Worm (Caenorhabditis elegans) whole organism, young adult: ENCODE results near the gene C48B4.13.
A peak's percentile ranks its signal among the peaks of the same experiment; 100 is the strongest.

ENCODE experiments used
- B0035.1 ChIP-seq: sonication (generic microtip); optimal IDR thresholded peaks from 2 replicates; lab custom pipeline; 2016; ENCODE audit warnings: missing genetic modification characterization, mild to moderate bottlenecking, missing compliant biosample characterization, missing genotype, missing genetic modification reagents
- C17E4.6 ChIP-seq: fragments of 200-800 bp; sonication (Bioruptor generic); IDR thresholded peaks from 2 replicates; pipeline ENCODE4 v1.3.6; 2022; ENCODE audit warnings: missing genetic modification reagents, missing genetic modification characterization, missing compliant biosample characterization
- F22D6.2 ChIP-seq: sonication (generic microtip); optimal IDR thresholded peaks from 2 replicates; lab custom pipeline; 2016; ENCODE audit warnings: mild to moderate bottlenecking, missing genetic modification characterization, missing compliant biosample characterization
- F23B12.7 ChIP-seq: sonication (generic microtip); optimal IDR thresholded peaks from 2 replicates; lab custom pipeline; 2017; ENCODE audit warnings: missing genetic modification characterization, mild to moderate bottlenecking, missing compliant biosample characterization, antibody characterized with exemption, moderate library complexity; ENCODE audit not compliant: insufficient read depth
- F33H1.4 ChIP-seq: fragments of 200-800 bp; sonication (Bioruptor generic); IDR thresholded peaks from 2 replicates; pipeline ENCODE4 v1.3.6; 2022; ENCODE audit warnings: missing genetic modification reagents, missing genetic modification characterization, missing compliant biosample characterization
- F37B4.10 ChIP-seq: fragments of 200-800 bp; sonication (Bioruptor generic); IDR thresholded peaks from 2 replicates; pipeline ENCODE4 v1.3.6; 2022; ENCODE audit warnings: missing genetic modification characterization, missing compliant biosample characterization
- F49E8.2 ChIP-seq: sonication (generic microtip); optimal IDR thresholded peaks from 3 replicates; lab custom pipeline; 2017; ENCODE audit warnings: missing genetic modification characterization, mild to moderate bottlenecking, missing compliant biosample characterization, antibody characterized with exemption, moderate library complexity; ENCODE audit not compliant: insufficient read depth
- F55B11.4 ChIP-seq: sonication (generic microtip); optimal IDR thresholded peaks from 2 replicates; lab custom pipeline; 2016; ENCODE audit warnings: missing compliant biosample characterization, missing genetic modification characterization, borderline replicate concordance; ENCODE audit not compliant: insufficient read depth
- K11D2.4 ChIP-seq: fragments of 200-800 bp; sonication (Bioruptor generic); IDR thresholded peaks from 2 replicates; pipeline ENCODE4 v1.3.6; 2022; ENCODE audit warnings: missing genetic modification reagents, missing genetic modification characterization, missing compliant biosample characterization
- T26A5.8 ChIP-seq: sonication (generic microtip); optimal IDR thresholded peaks from 2 replicates; lab custom pipeline; 2016; ENCODE audit warnings: missing genetic modification characterization, missing compliant biosample characterization
- Y53F4B.3 ChIP-seq: fragments of 200-800 bp; sonication (Bioruptor generic); IDR thresholded peaks from 2 replicates; pipeline ENCODE4 v1.3.6; 2022; ENCODE audit warnings: missing genetic modification reagents, missing genetic modification characterization, missing compliant biosample characterization
- ZK185.1 ChIP-seq: sonication (generic microtip); optimal IDR thresholded peaks from 2 replicates; lab custom pipeline; 2016; ENCODE audit warnings: mild to moderate bottlenecking, missing genetic modification characterization, missing compliant biosample characterization; ENCODE audit not compliant: poor library complexity, severe bottlenecking
- atf-7 ChIP-seq: sonication (generic microtip); optimal IDR thresholded peaks from 2 replicates; lab custom pipeline; 2017; ENCODE audit warnings: mild to moderate bottlenecking, missing genetic modification characterization, missing compliant biosample characterization
- attf-3 ChIP-seq: fragments of 200-800 bp; sonication (Bioruptor generic); conservative IDR thresholded peaks from 2 replicates; pipeline ENCODE4 v1.3.6; 2022; ENCODE audit warnings: missing genetic modification reagents, missing genetic modification characterization, missing compliant biosample characterization
- attf-5 ChIP-seq: fragments of 200-800 bp; sonication (Bioruptor generic); optimal IDR thresholded peaks from 2 replicates; lab custom pipeline; 2018; ENCODE audit warnings: mild to moderate bottlenecking, missing genetic modification characterization, missing compliant biosample characterization
- ceh-100 ChIP-seq: fragments of 200-800 bp; sonication (Bioruptor generic); IDR thresholded peaks from 2 replicates; pipeline ENCODE4 v1.3.6; 2022; ENCODE audit warnings: missing genetic modification reagents, missing genetic modification characterization, missing compliant biosample characterization
- ceh-91 ChIP-seq: fragments of 200-800 bp; sonication (Bioruptor generic); IDR thresholded peaks from 2 replicates; pipeline ENCODE4 v1.3.6; 2022; ENCODE audit warnings: missing genetic modification reagents, missing genetic modification characterization, missing compliant biosample characterization
- dpl-1 ChIP-seq: fragments of 150-350 bp; optimal IDR thresholded peaks from 2 replicates; lab custom pipeline; 2014; ENCODE audit warnings: missing biosample characterization, missing genetic modification reagents, missing genetic modification characterization
- ekl-4 ChIP-seq: fragments of 200-800 bp; sonication (Bioruptor generic); IDR thresholded peaks from 2 replicates; pipeline ENCODE4 v1.3.6; 2022; ENCODE audit warnings: missing genetic modification reagents, missing genetic modification characterization, missing compliant biosample characterization
- gei-17 ChIP-seq: fragments of 200-800 bp; sonication (Bioruptor generic); optimal IDR thresholded peaks from 2 replicates; lab custom pipeline; 2018; ENCODE audit warnings: mild to moderate bottlenecking, missing genetic modification characterization, missing compliant biosample characterization
- him-1 ChIP-seq: sonication (generic microtip); optimal IDR thresholded peaks from 2 replicates; lab custom pipeline; 2016; ENCODE audit warnings: missing genotype, missing genetic modification reagents, missing genetic modification characterization, missing compliant biosample characterization
- hlh-12 ChIP-seq: sonication (generic microtip); optimal IDR thresholded peaks from 2 replicates; lab custom pipeline; 2016; ENCODE audit warnings: missing genetic modification characterization, missing compliant biosample characterization
- hmg-1.2 ChIP-seq: fragments of 200-800 bp; sonication (Bioruptor generic); IDR thresholded peaks from 2 replicates; pipeline ENCODE4 v1.3.6; 2022; ENCODE audit warnings: missing genetic modification reagents, missing genetic modification characterization, missing compliant biosample characterization
- hmg-20 ChIP-seq: fragments of 200-800 bp; sonication (Bioruptor generic); IDR thresholded peaks from 2 replicates; pipeline ENCODE4 v1.3.6; 2022; ENCODE audit warnings: missing genetic modification reagents, missing genetic modification characterization, missing compliant biosample characterization
- hrde-1 ChIP-seq: sonication (generic microtip); optimal IDR thresholded peaks from 2 replicates; lab custom pipeline; 2016; ENCODE audit warnings: missing genetic modification characterization, mild to moderate bottlenecking, missing compliant biosample characterization, moderate library complexity, missing genotype, missing genetic modification reagents, borderline replicate concordance
- hsf-1 ChIP-seq: fragments of 200-800 bp; sonication (Bioruptor generic); IDR thresholded peaks from 2 replicates; pipeline ENCODE4 v1.3.6; 2022; ENCODE audit warnings: missing genetic modification reagents, missing genetic modification characterization, missing compliant biosample characterization
- let-607 ChIP-seq, 2 experiments: fragments of 200-800 bp in 1 of 2; sonication (Bioruptor generic) in 1 of 2; sonication (generic microtip) in 1 of 2; optimal IDR thresholded peaks; 2 replicates each; lab custom pipeline; 2016 to 2018; ENCODE audit warnings: mild to moderate bottlenecking in 2 of 2, missing compliant biosample characterization in 2 of 2, missing genetic modification characterization in 2 of 2, moderate library complexity in 2 of 2, missing genotype in 1 of 2
- lin-35 ChIP-seq, 3 experiments: fragments of 150-350 bp in 2 of 3; sonication (generic microtip) in 1 of 3; optimal IDR thresholded peaks; 2 replicates each; lab custom pipeline; 2014 to 2018; ENCODE audit warnings: missing biosample characterization in 3 of 3, missing genetic modification characterization in 3 of 3, missing genetic modification reagents in 3 of 3
- lin-40 ChIP-seq: sonication (generic microtip); optimal IDR thresholded peaks from 2 replicates; lab custom pipeline; 2016; ENCODE audit warnings: missing genetic modification characterization, mild to moderate bottlenecking, missing compliant biosample characterization, missing genotype, missing genetic modification reagents
- madf-8 ChIP-seq: fragments of 200-800 bp; sonication (Bioruptor generic); conservative IDR thresholded peaks from 2 replicates; pipeline ENCODE4 v1.3.6; 2022; ENCODE audit warnings: missing genetic modification reagents, missing genetic modification characterization, missing compliant biosample characterization
- mes-4 ChIP-seq: sonication (generic microtip); optimal IDR thresholded peaks from 2 replicates; lab custom pipeline; 2016; ENCODE audit warnings: missing genotype, missing genetic modification characterization, missing compliant biosample characterization
- nhr-27 ChIP-seq: fragments of 200-800 bp; sonication (Bioruptor generic); optimal IDR thresholded peaks from 2 replicates; lab custom pipeline; 2018; ENCODE audit warnings: mild to moderate bottlenecking, missing genetic modification characterization, moderate library complexity, missing compliant biosample characterization
- pbrm-1 ChIP-seq: fragments of 200-800 bp; sonication (Bioruptor generic); IDR thresholded peaks from 2 replicates; pipeline ENCODE4 v1.3.6; 2022; ENCODE audit warnings: missing genetic modification reagents, missing genetic modification characterization, missing compliant biosample characterization
- rec-8 ChIP-seq, 2 experiments: sonication (generic microtip); optimal IDR thresholded peaks; 2 replicates each; lab custom pipeline; 2016; ENCODE audit warnings: mild to moderate bottlenecking in 2 of 2, missing genetic modification characterization in 2 of 2, missing genetic modification reagents in 2 of 2, missing genotype in 2 of 2, missing biosample characterization in 1 of 2, missing compliant biosample characterization in 1 of 2, moderate library complexity in 1 of 2
- snpc-1.1 ChIP-seq: sonication (generic microtip); optimal IDR thresholded peaks from 2 replicates; lab custom pipeline; 2017; ENCODE audit warnings: missing genetic modification characterization, mild to moderate bottlenecking, missing compliant biosample characterization, antibody characterized with exemption, moderate library complexity, missing genotype, missing genetic modification reagents; ENCODE audit not compliant: insufficient read depth
- snpc-4 ChIP-seq, 5 experiments: fragments of 150-350 bp in 1 of 5; sonication (generic microtip) in 4 of 5; optimal IDR thresholded peaks; 2 replicates each; lab custom pipeline; 2014 to 2018; ENCODE audit warnings: missing genetic modification characterization in 5 of 5, missing biosample characterization in 3 of 5, antibody characterized with exemption in 2 of 5, mild to moderate bottlenecking in 2 of 5, missing compliant biosample characterization in 2 of 5, missing genotype in 2 of 5, moderate library complexity in 2 of 5, missing genetic modification reagents in 1 of 5
- somi-1 ChIP-seq: fragments of 200-800 bp; sonication (Bioruptor generic); optimal IDR thresholded peaks from 2 replicates; lab custom pipeline; 2018; ENCODE audit warnings: mild to moderate bottlenecking, missing genetic modification characterization, missing compliant biosample characterization
- sptf-2 ChIP-seq: fragments of 200-800 bp; sonication (Bioruptor generic); optimal IDR thresholded peaks from 2 replicates; lab custom pipeline; 2018; ENCODE audit warnings: mild to moderate bottlenecking, missing genetic modification characterization, missing compliant biosample characterization
- unc-130 ChIP-seq: sonication (generic microtip); optimal IDR thresholded peaks from 2 replicates; lab custom pipeline; 2016; ENCODE audit warnings: missing genetic modification reagents, missing genetic modification characterization, missing compliant biosample characterization
- unc-62 ChIP-seq: fragments of 150-350 bp; optimal IDR thresholded peaks from 2 replicates; lab custom pipeline; 2014; ENCODE audit warnings: missing biosample characterization, missing genetic modification reagents, missing genetic modification characterization
- xnd-1 ChIP-seq: sonication (generic microtip); optimal IDR thresholded peaks from 2 replicates; lab custom pipeline; 2016; ENCODE audit warnings: missing genotype, missing genetic modification reagents, missing genetic modification characterization, missing compliant biosample characterization
- ztf-18 ChIP-seq: sonication (generic microtip); optimal IDR thresholded peaks from 2 replicates; lab custom pipeline; 2016; ENCODE audit warnings: missing genotype, mild to moderate bottlenecking, missing genetic modification characterization, missing compliant biosample characterization
- ztf-22 ChIP-seq: fragments of 200-800 bp; sonication (Bioruptor generic); optimal IDR thresholded peaks from 2 replicates; lab custom pipeline; 2018; ENCODE audit warnings: mild to moderate bottlenecking, missing genetic modification characterization, moderate library complexity, missing compliant biosample characterization
- ztf-26 ChIP-seq: sonication (generic microtip); optimal IDR thresholded peaks from 2 replicates; lab custom pipeline; 2017; ENCODE audit warnings: missing genetic modification characterization, missing compliant biosample characterization
- ztf-28 ChIP-seq: fragments of 200-800 bp; sonication (Bioruptor generic); IDR thresholded peaks from 2 replicates; pipeline ENCODE4 v1.3.6; 2022; ENCODE audit warnings: missing genetic modification reagents, missing genetic modification characterization, missing compliant biosample characterization

Gene C48B4.13

ce11 chrIII:9521410-9522090 is 47.0 kb upstream of the C48B4.13 start, which contains the start of the genes clu-1 and prp-40 (continued):
- TF ChIP-seq hrde-1 (tag; lab: Kevin White, UChicago) (no peak), ZK185.1 (tag; lab: Kevin White, UChicago) (peak; percentile 69), hmg-1.2 (GFP tag; lab: Robert Waterston, UW) (peak; percentile 75), Y53F4B.3 (GFP tag; lab: Robert Waterston, UW) (no peak), ztf-18 (tag; lab: Kevin White, UChicago) (peak; percentile 98), ekl-4 (GFP tag; lab: Robert Waterston, UW) (peak; percentile 85), F33H1.4 (peak; percentile 70), nhr-27 (no peak), unc-130 (GFP tag; lab: Kevin White, UChicago) (peak; percentile 39), hlh-12 (no peak), sptf-2 (GFP tag; lab: Kevin White, UChicago) (peak; percentile 13), rec-8 (tag; optimal IDR thresholded peaks at IDR 0.05; lab: Kevin White, UChicago) (no peak), madf-8 (GFP tag; lab: Robert Waterston, UW) (peak; percentile 45), mes-4 (tag; lab: Kevin White, UChicago) (no peak), ceh-91 (GFP tag; lab: Robert Waterston, UW) (peak; percentile 67), F37B4.10 (no peak), him-1 (peak; percentile 27), hmg-20 (GFP tag; lab: Robert Waterston, UW) (peak; percentile 64; the same call in 1 of the 2 replicates), lin-35 (GFP tag; optimal IDR thresholded peaks at IDR 0.05; lab: Kevin White, UChicago) (peak in 2 of 3 experiments; percentile 28 to 83), snpc-1.1 (tag; lab: Kevin White, UChicago) (peak; percentile 3), atf-7 (tag; lab: Kevin White, UChicago) (peak; percentile 39), ztf-22 (GFP tag; lab: Kevin White, UChicago) (no peak), F22D6.2 (tag; lab: Kevin White, UChicago) (no peak), B0035.1 (no peak), K11D2.4 (GFP tag; lab: Robert Waterston, UW) (no peak), ztf-26 (peak; percentile 40), F49E8.2 (tag; lab: Kevin White, UChicago) (peak; percentile 32), F55B11.4 (tag; lab: Kevin White, UChicago) (no peak), attf-5 (GFP tag; lab: Kevin White, UChicago) (peak; percentile 94), attf-3 (GFP tag; lab: Robert Waterston, UW) (peak; percentile 56; the same call in 1 of the 2 replicates), C17E4.6 (0 out of 2 replicates have a peak, but pooled peaks have one; percentile 26), gei-17 (GFP tag; lab: Kevin White, UChicago) (peak; percentile 37), T26A5.8 (tag; lab: Kevin White, UChicago) (no peak), F23B12.7 (tag; lab: Kevin White, UChicago) (peak; percentile 90), let-607 (tag; optimal IDR thresholded peaks at IDR 0.05; lab: Kevin White, UChicago) (peak in 1 of 2 experiments; percentile 54), snpc-4 (GFP tag; optimal IDR thresholded peaks at IDR 0.05; lab: Kevin White, UChicago) (no peak), snpc-4 (tag; optimal IDR thresholded peaks at IDR 0.05; lab: Kevin White, UChicago) (peak; percentile 64 to 77 (median 70)), lin-40 (tag; lab: Kevin White, UChicago) (peak; percentile 85), xnd-1 (peak; percentile 24), ceh-100 (GFP tag; lab: Robert Waterston, UW) (peak; percentile 77), unc-62 (GFP tag; lab: Kevin White, UChicago) (no peak), dpl-1 (GFP tag; lab: Kevin White, UChicago) (peak; percentile 39), hsf-1 (GFP tag; lab: Robert Waterston, UW) (peak; percentile 35; the same call in 1 of the 2 replicates), pbrm-1 (GFP tag; lab: Robert Waterston, UW) (peak; percentile 87), ztf-28 (no peak), somi-1 (GFP tag; lab: Kevin White, UChicago) (no peak)
